Worm (Caenorhabditis elegans) whole organism, L1 larva: ENCODE data around the gene B0250.18.

Experiments used
- C16A3.4 ChIP-seq: fragments of 150-350 bp; optimal IDR thresholded peaks from 2 replicates; lab custom pipeline; 2014; ENCODE audit warnings: missing biosample characterization, missing genetic modification characterization
- blmp-1 ChIP-seq: fragments of 150-350 bp; optimal IDR thresholded peaks from 2 replicates; lab custom pipeline; 2014; ENCODE audit warnings: missing biosample characterization, missing genetic modification characterization
- ceh-63 ChIP-seq: fragments of 200-800 bp; sonication (Bioruptor generic); optimal IDR thresholded peaks from 2 replicates; lab custom pipeline; 2018; ENCODE audit warnings: mild to moderate bottlenecking, missing genetic modification characterization, missing compliant biosample characterization
- ceh-88 ChIP-seq: fragments of 200-800 bp; sonication (Bioruptor generic); IDR thresholded peaks from 2 replicates; pipeline ENCODE4 v1.3.6; 2022; ENCODE audit warnings: missing genetic modification characterization, missing compliant biosample characterization
- ceh-90 ChIP-seq: sonication (generic microtip); optimal IDR thresholded peaks from 2 replicates; lab custom pipeline; 2016; ENCODE audit warnings: missing genetic modification characterization, missing compliant biosample characterization
- dpl-1 ChIP-seq, 3 experiments: fragments of 150-350 bp in 2 of 3; sonication (generic microtip) in 1 of 3; optimal IDR thresholded peaks; 2 replicates each; lab custom pipeline; 2014 to 2017; ENCODE audit warnings: missing biosample characterization in 3 of 3, missing genetic modification characterization in 3 of 3, missing genetic modification reagents in 3 of 3
- dsc-1 ChIP-seq: sonication (generic microtip); optimal IDR thresholded peaks from 2 replicates; lab custom pipeline; 2016; ENCODE audit warnings: mild to moderate bottlenecking, missing genetic modification characterization, missing compliant biosample characterization
- efl-1 ChIP-seq, 4 experiments: fragments of 150-350 bp; optimal IDR thresholded peaks in 3 of 4; peaks in 1 of 4; 1 replicate in 1 of 4; 2 replicates in 3 of 4; lab custom pipeline; 2014; ENCODE audit warnings: missing biosample characterization in 2 of 4, missing genetic modification characterization in 2 of 4, missing genetic modification reagents in 2 of 4
- egl-13 ChIP-seq: sonication (generic microtip); optimal IDR thresholded peaks from 2 replicates; lab custom pipeline; 2016; ENCODE audit warnings: missing genotype, missing genetic modification reagents, missing genetic modification characterization, missing compliant biosample characterization
- egl-27 ChIP-seq, 2 experiments: fragments of 150-350 bp in 1 of 2; sonication (generic microtip); optimal IDR thresholded peaks; 3 replicates each; lab custom pipeline; 2017 to 2018; ENCODE audit warnings: missing biosample characterization in 2 of 2, missing genetic modification characterization in 2 of 2, missing genetic modification reagents in 2 of 2
- elt-2 ChIP-seq: sonication (generic microtip); optimal IDR thresholded peaks from 2 replicates; lab custom pipeline; 2016; ENCODE audit warnings: missing genetic modification characterization, mild to moderate bottlenecking, inconsistent platforms, missing compliant biosample characterization, missing genetic modification reagents
- fkh-10 ChIP-seq: sonication (generic microtip); optimal IDR thresholded peaks from 2 replicates; lab custom pipeline; 2017; ENCODE audit warnings: missing biosample characterization, missing genetic modification reagents, missing genetic modification characterization
- fkh-4 ChIP-seq: sonication (generic microtip); optimal IDR thresholded peaks from 2 replicates; lab custom pipeline; 2016; ENCODE audit warnings: missing compliant biosample characterization, missing genetic modification characterization, borderline replicate concordance
- fkh-8 ChIP-seq: sonication (generic microtip); optimal IDR thresholded peaks from 2 replicates; lab custom pipeline; 2016; ENCODE audit warnings: mild to moderate bottlenecking, missing genetic modification characterization, missing compliant biosample characterization
- fos-1 ChIP-seq: fragments of 150-350 bp; optimal IDR thresholded peaks from 2 replicates; lab custom pipeline; 2014; ENCODE audit warnings: missing biosample characterization, missing genetic modification characterization
- grh-1 ChIP-seq: fragments of 200-800 bp; sonication (Bioruptor generic); IDR thresholded peaks from 2 replicates; pipeline ENCODE4 v1.3.6; 2022; ENCODE audit warnings: missing genetic modification reagents, missing genetic modification characterization, missing compliant biosample characterization
- hlh-4 ChIP-seq: sonication (generic microtip); optimal IDR thresholded peaks from 2 replicates; lab custom pipeline; 2016; ENCODE audit warnings: mild to moderate bottlenecking, missing genetic modification characterization, missing compliant biosample characterization
- hpl-2 ChIP-seq: fragments of 150-350 bp; optimal IDR thresholded peaks from 2 replicates; lab custom pipeline; 2014; ENCODE audit warnings: missing biosample characterization, missing genetic modification reagents, missing genetic modification characterization
- irx-1 ChIP-seq: sonication (generic microtip); optimal IDR thresholded peaks from 2 replicates; lab custom pipeline; 2016; ENCODE audit warnings: missing genetic modification characterization, missing compliant biosample characterization
- jun-1 ChIP-seq: fragments of 150-350 bp; optimal IDR thresholded peaks from 2 replicates; lab custom pipeline; 2014; ENCODE audit warnings: missing biosample characterization, missing genetic modification reagents, missing genetic modification characterization
- lin-13 ChIP-seq: fragments of 150-350 bp; optimal IDR thresholded peaks from 2 replicates; lab custom pipeline; 2014; ENCODE audit warnings: missing biosample characterization, missing genetic modification reagents, missing genetic modification characterization
- lin-14 ChIP-seq: fragments of 200-800 bp; sonication (Bioruptor generic); optimal IDR thresholded peaks from 2 replicates; lab custom pipeline; 2018; ENCODE audit warnings: mild to moderate bottlenecking, missing genetic modification characterization, moderate library complexity, missing compliant biosample characterization
- lin-15B ChIP-seq: fragments of 150-350 bp; sonication (generic microtip); optimal IDR thresholded peaks from 3 replicates; lab custom pipeline; 2014; ENCODE audit warnings: missing biosample characterization, missing genetic modification characterization
- lin-35 ChIP-seq, 2 experiments: fragments of 150-350 bp; optimal IDR thresholded peaks; 2 replicates each; lab custom pipeline; 2014; ENCODE audit warnings: missing biosample characterization in 2 of 2, missing genetic modification characterization in 2 of 2, missing genetic modification reagents in 2 of 2
- lsy-2 ChIP-seq, 2 experiments: fragments of 150-350 bp; optimal IDR thresholded peaks; 2 replicates each; lab custom pipeline; 2014; ENCODE audit warnings: missing biosample characterization in 2 of 2, missing genetic modification characterization in 2 of 2
- mef-2 ChIP-seq: fragments of 150-350 bp; optimal IDR thresholded peaks from 2 replicates; lab custom pipeline; 2014; ENCODE audit warnings: missing biosample characterization, missing genetic modification characterization
- mep-1 ChIP-seq: fragments of 150-350 bp; optimal IDR thresholded peaks from 2 replicates; lab custom pipeline; 2014; ENCODE audit warnings: missing biosample characterization, missing genetic modification characterization
- nhr-11 ChIP-seq: fragments of 150-350 bp; optimal IDR thresholded peaks from 2 replicates; lab custom pipeline; 2014; ENCODE audit warnings: missing biosample characterization, missing genetic modification characterization
- nhr-20 ChIP-seq: sonication (generic microtip); optimal IDR thresholded peaks from 2 replicates; lab custom pipeline; 2016; ENCODE audit warnings: mild to moderate bottlenecking, missing genetic modification characterization, missing compliant biosample characterization
- nhr-47 ChIP-seq: sonication (generic microtip); optimal IDR thresholded peaks from 2 replicates; lab custom pipeline; 2016; ENCODE audit warnings: mild to moderate bottlenecking, missing genetic modification characterization, moderate library complexity, missing compliant biosample characterization
- nhr-71 ChIP-seq: sonication (generic microtip); optimal IDR thresholded peaks from 2 replicates; lab custom pipeline; 2016; ENCODE audit warnings: mild to moderate bottlenecking, missing genetic modification characterization, moderate library complexity, missing compliant biosample characterization
- nhr-77 ChIP-seq: fragments of 150-350 bp; optimal IDR thresholded peaks from 2 replicates; lab custom pipeline; 2014; ENCODE audit warnings: missing biosample characterization, missing genetic modification characterization
- nhr-84 ChIP-seq: sonication (generic microtip); optimal IDR thresholded peaks from 2 replicates; lab custom pipeline; 2017; ENCODE audit warnings: missing biosample characterization, missing genetic modification characterization
- nhr-85 ChIP-seq: sonication (generic microtip); peaks from one replicate; lab custom pipeline; 2016; ENCODE audit warnings: missing genetic modification characterization, inconsistent platforms, missing compliant biosample characterization
- pax-3 ChIP-seq: fragments of 200-800 bp; sonication (Bioruptor generic); optimal IDR thresholded peaks from 2 replicates; lab custom pipeline; 2018; ENCODE audit warnings: mild to moderate bottlenecking, missing genetic modification characterization, moderate library complexity, missing compliant biosample characterization
- pqm-1 ChIP-seq: sonication (generic microtip); optimal IDR thresholded peaks from 3 replicates; lab custom pipeline; 2017; ENCODE audit warnings: missing biosample characterization, missing genetic modification characterization
- snu-23 ChIP-seq: sonication (generic microtip); optimal IDR thresholded peaks from 2 replicates; lab custom pipeline; 2016; ENCODE audit warnings: missing genetic modification characterization, missing compliant biosample characterization
- sptf-1 ChIP-seq: fragments of 150-350 bp; optimal IDR thresholded peaks from 2 replicates; lab custom pipeline; 2014; ENCODE audit warnings: missing biosample characterization, missing genetic modification characterization
- sup-37 ChIP-seq: fragments of 200-800 bp; sonication (Bioruptor generic); optimal IDR thresholded peaks from 2 replicates; lab custom pipeline; 2018; ENCODE audit warnings: mild to moderate bottlenecking, missing genetic modification characterization, missing compliant biosample characterization
- swsn-7 ChIP-seq: sonication (generic microtip); optimal IDR thresholded peaks from 2 replicates; lab custom pipeline; 2016; ENCODE audit warnings: missing genetic modification characterization, missing compliant biosample characterization
- tbx-2 ChIP-seq: sonication (generic microtip); optimal IDR thresholded peaks from 2 replicates; lab custom pipeline; 2016; ENCODE audit warnings: missing genetic modification characterization, missing compliant biosample characterization
- tlp-1 ChIP-seq: fragments of 150-350 bp; optimal IDR thresholded peaks from 2 replicates; lab custom pipeline; 2014; ENCODE audit warnings: missing biosample characterization, missing genetic modification characterization
- unc-86 ChIP-seq: sonication (generic microtip); optimal IDR thresholded peaks from 2 replicates; lab custom pipeline; 2016; ENCODE audit warnings: missing genetic modification characterization, missing compliant biosample characterization
- unc-98 ChIP-seq: fragments of 200-800 bp; sonication (Bioruptor generic); IDR thresholded peaks from 2 replicates; pipeline ENCODE4 v1.3.6; 2022; ENCODE audit warnings: missing genetic modification characterization, missing compliant biosample characterization
- vab-15 ChIP-seq: sonication (generic microtip); optimal IDR thresholded peaks from 2 replicates; lab custom pipeline; 2017; ENCODE audit warnings: missing genotype, mild to moderate bottlenecking, missing genetic modification characterization, missing compliant biosample characterization
- zag-1 ChIP-seq: fragments of 150-350 bp; optimal IDR thresholded peaks from 2 replicates; lab custom pipeline; 2014; ENCODE audit warnings: missing biosample characterization, missing genetic modification characterization
- zip-4 ChIP-seq: fragments of 200-800 bp; sonication (Bioruptor generic); optimal IDR thresholded peaks from 2 replicates; lab custom pipeline; 2018; ENCODE audit warnings: mild to moderate bottlenecking, missing genetic modification characterization, moderate library complexity, missing compliant biosample characterization
- ztf-4 ChIP-seq: fragments of 150-350 bp; optimal IDR thresholded peaks from 2 replicates; lab custom pipeline; 2014; ENCODE audit warnings: missing biosample characterization, missing genetic modification characterization

B0250.18 gene

ce11 chrV:20422738-20423137 lies 38.0 kb downstream of the B0250.18 start (continued):
- TF ChIP-seq ceh-63 (GFP tag; lab: Kevin White, UChicago): no peak
- peak; percentile 19 for TF ChIP-seq snu-23 (GFP tag; lab: Kevin White, UChicago)
- no peak for TF ChIP-seq mef-2 (tag; lab: Kevin White, UChicago)
- TF ChIP-seq nhr-84 (tag; lab: Kevin White, UChicago): no peak
- TF ChIP-seq unc-98: no peak
- TF ChIP-seq zag-1: no peak
- TF ChIP-seq nhr-77 (tag; lab: Kevin White, UChicago): no peak
- TF ChIP-seq mep-1 (tag; lab: Kevin White, UChicago): no peak
- TF ChIP-seq nhr-71 (tag; lab: Kevin White, UChicago): peak; percentile 8
- no peak for TF ChIP-seq swsn-7 (tag; lab: Kevin White, UChicago)
- TF ChIP-seq fkh-10 (GFP tag; lab: Kevin White, UChicago): no peak
- no peak for TF ChIP-seq egl-13 (tag; lab: Kevin White, UChicago)
- no peak for TF ChIP-seq tlp-1 (tag; lab: Kevin White, UChicago)
- TF ChIP-seq hlh-4: no peak
- TF ChIP-seq lin-13 (GFP tag; lab: Kevin White, UChicago): no peak
- TF ChIP-seq sptf-1 (tag; lab: Kevin White, UChicago): no peak
- TF ChIP-seq fkh-4 (tag; lab: Kevin White, UChicago): no peak
- TF ChIP-seq nhr-11 (tag; lab: Kevin White, UChicago): no peak
- TF ChIP-seq sup-37 (GFP tag; lab: Kevin White, UChicago): no peak
- TF ChIP-seq vab-15 (tag; lab: Kevin White, UChicago): no peak
- TF ChIP-seq nhr-47 (tag; lab: Kevin White, UChicago): no peak
- no peak for TF ChIP-seq ceh-88 (GFP tag; lab: Robert Waterston, UW)
- TF ChIP-seq unc-86 (tag; lab: Kevin White, UChicago): no peak
- TF ChIP-seq C16A3.4: peak; percentile 23
- no peak for TF ChIP-seq dsc-1 (tag; lab: Kevin White, UChicago)
- TF ChIP-seq fos-1 (tag; lab: Kevin White, UChicago): no peak
- peak; percentile 65 for TF ChIP-seq grh-1 (GFP tag; lab: Robert Waterston, UW)
- no peak for TF ChIP-seq egl-27 (tag; optimal IDR thresholded peaks at IDR 0.05; lab: Kevin White, UChicago)
- no peak for TF ChIP-seq pqm-1

ce11 chrV:20419643-20420042 lies 41.1 kb downstream of the B0250.18 start:
- TF ChIP-seq zip-4 (GFP tag; lab: Kevin White, UChicago) (no peak), nhr-85 (tag; lab: Kevin White, UChicago) (peak; percentile 48), pax-3 (tag; lab: Kevin White, UChicago) (peak; percentile 44), nhr-71 (tag; lab: Kevin White, UChicago) (peak; percentile 4), lin-14 (peak; percentile 15)

ce11 chrV:20418768-20419167 lies 41.9 kb downstream of the B0250.18 start:
- TF ChIP-seq lsy-2 (tag; optimal IDR thresholded peaks at IDR 0.05; lab: Kevin White, UChicago) (peak; percentile 41 to 57), vab-15 (tag; lab: Kevin White, UChicago) (peak; percentile 42), irx-1 (peak; percentile 55), fkh-10 (GFP tag; lab: Kevin White, UChicago) (no peak), lin-35 (GFP tag; optimal IDR thresholded peaks at IDR 0.05; lab: Kevin White, UChicago) (peak in 1 of 2 experiments; percentile 83), blmp-1 (tag; lab: Kevin White, UChicago) (peak; percentile 38), fkh-8 (no peak), hpl-2 (GFP tag; lab: Kevin White, UChicago) (no peak), C16A3.4 (peak; percentile 72), ceh-90 (tag; lab: Kevin White, UChicago) (no peak), lin-14 (peak; percentile 90), dpl-1 (GFP tag; optimal IDR thresholded peaks at IDR 0.05; lab: Kevin White, UChicago) (peak in 2 of 3 experiments; percentile 50 to 52), nhr-20 (tag; lab: Kevin White, UChicago) (peak; percentile 85), nhr-84 (tag; lab: Kevin White, UChicago) (no peak), pqm-1 (no peak), mef-2 (tag; lab: Kevin White, UChicago) (no peak), ztf-4 (tag; lab: Kevin White, UChicago) (peak; percentile 62), jun-1 (tag; lab: Kevin White, UChicago) (peak; percentile 72), zag-1 (no peak), efl-1 (optimal IDR thresholded peaks at IDR 0.05; lab: Kevin White, UChicago) (peak; percentile 30 to 36), efl-1 (GFP tag; optimal IDR thresholded peaks at IDR 0.05 in 1 of 2; lab: Kevin White, UChicago) (peak; percentile 4 to 94), sup-37 (GFP tag; lab: Kevin White, UChicago) (no peak), nhr-47 (tag; lab: Kevin White, UChicago) (peak; percentile 57), zip-4 (GFP tag; lab: Kevin White, UChicago) (peak; percentile 14), tlp-1 (tag; lab: Kevin White, UChicago) (no peak), elt-2 (tag; lab: Kevin White, UChicago) (peak; percentile 93), swsn-7 (tag; lab: Kevin White, UChicago) (peak; percentile 38), lin-15B (no peak), snu-23 (GFP tag; lab: Kevin White, UChicago) (peak; percentile 71), tbx-2 (tag; lab: Kevin White, UChicago) (peak; percentile 62)
